Worm (Caenorhabditis elegans): Measurements from ENCODE around the gene W02B12.16.

The W02B12.16 gene

DNA sequence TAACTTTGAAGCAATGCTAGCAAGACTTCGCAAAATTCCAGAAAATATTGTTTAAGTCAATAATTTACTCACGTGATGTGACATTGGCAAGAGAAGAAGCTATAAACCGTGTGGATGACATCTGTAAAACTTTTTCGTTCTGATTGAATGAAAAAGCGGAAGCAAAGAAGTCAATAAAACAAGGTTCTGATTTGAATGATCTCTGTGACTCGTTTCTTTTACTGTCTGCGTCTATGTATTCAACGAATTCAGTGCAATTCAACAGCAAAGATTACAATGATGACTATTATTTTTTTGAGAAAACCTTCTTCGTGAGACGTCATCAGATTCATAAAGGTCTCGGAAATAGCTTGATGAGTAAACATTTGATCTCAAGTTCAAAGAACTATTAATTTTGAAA is 16.5 kb upstream of the W02B12.16 start, which contains the start of gene hacl-1 (continued):
- no peak for TF ChIP-seq egl-43 (GFP tag; IDR thresholded peaks at IDR 0.05)
- no peak for TF ChIP-seq mdl-1 (tag; optimal IDR thresholded peaks at IDR 0.05)
- no peak for TF ChIP-seq lin-1 (GFP tag; IDR thresholded peaks at IDR 0.05)
- no peak for TF ChIP-seq sdz-12 (GFP tag; optimal IDR thresholded peaks at IDR 0.05)
- TF ChIP-seq mxl-3 (GFP tag; optimal IDR thresholded peaks at IDR 0.05): no peak
- no peak for TF ChIP-seq nhr-41 (GFP tag; IDR thresholded peaks at IDR 0.05)
- TF ChIP-seq saeg-2 (GFP tag; IDR thresholded peaks at IDR 0.05): no peak
- no peak for TF ChIP-seq attf-4 (tag; optimal IDR thresholded peaks at IDR 0.05)
- TF ChIP-seq tra-1 (GFP tag; IDR thresholded peaks at IDR 0.05): no peak
- TF ChIP-seq rbr-2 (tag; optimal IDR thresholded peaks at IDR 0.05): no peak
- no peak for TF ChIP-seq T26A8.4 (GFP tag; IDR thresholded peaks at IDR 0.05)
- TF ChIP-seq nhr-48 (tag; optimal IDR thresholded peaks at IDR 0.05): peak; percentile 48
- TF ChIP-seq nhr-102 (tag; optimal IDR thresholded peaks at IDR 0.05): peak; percentile 28
- TF ChIP-seq unc-130 (GFP tag; optimal IDR thresholded peaks at IDR 0.05): no peak
- no peak for TF ChIP-seq set-16 (GFP tag; IDR thresholded peaks at IDR 0.05)
- no peak for TF ChIP-seq ztf-11 (tag; optimal IDR thresholded peaks at IDR 0.05)
- TF ChIP-seq fkh-10 (GFP tag; optimal IDR thresholded peaks at IDR 0.05): no peak
- no peak for TF ChIP-seq ceh-20 (GFP tag; IDR thresholded peaks at IDR 0.05)
- TF ChIP-seq zfp-2 (tag; optimal IDR thresholded peaks at IDR 0.05): no peak
- no peak for TF ChIP-seq R02D3.7 (tag; optimal IDR thresholded peaks at IDR 0.05)
- TF ChIP-seq snpc-4 (tag; optimal IDR thresholded peaks at IDR 0.05): no peak
- TF ChIP-seq unc-62 (GFP tag; optimal IDR thresholded peaks at IDR 0.05 in 1 of 2): peak in 1 of 2 experiments; percentile 69
- TF ChIP-seq unc-62 (tag; optimal IDR thresholded peaks at IDR 0.05): no peak
- peak; percentile 1 for TF ChIP-seq nhr-25 (tag; optimal IDR thresholded peaks at IDR 0.05; ENCODE audit: borderline replicate concordance, insufficient read depth)
- TF ChIP-seq jun-1 (tag; optimal IDR thresholded peaks at IDR 0.05): peak; percentile 35
- no peak for TF ChIP-seq ceh-82 (tag; optimal IDR thresholded peaks at IDR 0.05)
- no peak for TF ChIP-seq snpc-1.2 (GFP tag; IDR thresholded peaks at IDR 0.05)
- TF ChIP-seq lin-38 (GFP tag; IDR thresholded peaks at IDR 0.05): no peak
- TF ChIP-seq ceh-32 (tag; optimal IDR thresholded peaks at IDR 0.05; ENCODE audit: poor library complexity): no peak
- TF ChIP-seq Y105C5A.15 (GFP tag; IDR thresholded peaks at IDR 0.05): no peak
- TF ChIP-seq nhr-11 (tag; optimal IDR thresholded peaks at IDR 0.05): no peak
- no peak for TF ChIP-seq daf-16 (GFP tag; optimal IDR thresholded peaks at IDR 0.05)
- peak; percentile 19 for TF ChIP-seq daf-16 (tag; optimal IDR thresholded peaks at IDR 0.05)
- TF ChIP-seq tag-97 (GFP tag; IDR thresholded peaks at IDR 0.05): no peak
- no peak for TF ChIP-seq skn-1 (tag; optimal IDR thresholded peaks at IDR 0.05)
- TF ChIP-seq cey-2 (tag; optimal IDR thresholded peaks at IDR 0.05; ENCODE audit: borderline replicate concordance, insufficient read depth): no peak
- no peak for TF ChIP-seq ZK546.5 (tag; optimal IDR thresholded peaks at IDR 0.05)
- peak; percentile 57 for TF ChIP-seq hlh-11 (tag; optimal IDR thresholded peaks at IDR 0.05)
- TF ChIP-seq ceh-28 (tag; optimal IDR thresholded peaks at IDR 0.05): no peak
- TF ChIP-seq F37D6.2 (tag; optimal IDR thresholded peaks at IDR 0.05): no peak
- TF ChIP-seq nhr-77 (tag; optimal IDR thresholded peaks at IDR 0.05): peak; percentile 9
- no peak for TF ChIP-seq nhr-6 (tag; optimal IDR thresholded peaks at IDR 0.05)
- no peak for TF ChIP-seq lim-7 (GFP tag; IDR thresholded peaks at IDR 0.05)
- peak; percentile 59 for TF ChIP-seq aha-1 (tag)
- TF ChIP-seq mes-2 (tag; optimal IDR thresholded peaks at IDR 0.05; ENCODE audit: poor library complexity, severe bottlenecking): peak; percentile 34
- TF ChIP-seq lsy-2 (tag; optimal IDR thresholded peaks at IDR 0.05): peak in 1 of 2 experiments; percentile 56
- no peak for TF ChIP-seq dmd-8 (GFP tag; IDR thresholded peaks at IDR 0.05)
- TF ChIP-seq vab-7 (GFP tag; IDR thresholded peaks at IDR 0.05): no peak
- no peak for TF ChIP-seq T20F7.1 (GFP tag; optimal IDR thresholded peaks at IDR 0.05)
- TF ChIP-seq nhr-76 (tag; optimal IDR thresholded peaks at IDR 0.05): no peak
- TF ChIP-seq lin-39 (tag; optimal IDR thresholded peaks at IDR 0.05): no peak
- no peak for TF ChIP-seq nhr-237 (tag; optimal IDR thresholded peaks at IDR 0.05)
- no peak for TF ChIP-seq nhr-42 (GFP tag; IDR thresholded peaks at IDR 0.05)
